Worm (Caenorhabditis elegans) whole organism, L2 larva: Measurements from ENCODE around the gene B0361.9.

Experiments
- crh-2 ChIP-seq: sonication (generic microtip); optimal IDR thresholded peaks from 2 replicates; lab custom pipeline; 2017; ENCODE audit warnings: missing biosample characterization, missing genetic modification characterization
- fos-1 ChIP-seq: fragments of 150-350 bp; optimal IDR thresholded peaks from 2 replicates; lab custom pipeline; 2014; ENCODE audit warnings: missing biosample characterization, missing genetic modification characterization
- unc-62 ChIP-seq: fragments of 150-350 bp; optimal IDR thresholded peaks from 2 replicates; lab custom pipeline; 2014; ENCODE audit warnings: missing biosample characterization, missing genetic modification reagents, missing genetic modification characterization

- TF ChIP-seq unc-62 (GFP tag; lab: Kevin White, UChicago) (no peak), fos-1 (tag; lab: Kevin White, UChicago) (no peak), crh-2 (no peak)
These were observed 15.0 kb upstream of the B0361.9 start for ce11 chrIII:7314473-7314872.
